Worm (Caenorhabditis elegans) whole organism, L4 larva: ENCODE data around the gene fbxl-3.
A peak's percentile ranks its signal among the peaks of the same experiment; 100 is the strongest.

Experiments used
- F10B5.3 ChIP-seq: sonication (generic microtip); optimal IDR thresholded peaks from 2 replicates; lab custom pipeline; 2016; ENCODE audit warnings: mild to moderate bottlenecking, missing genetic modification characterization, missing compliant biosample characterization
- F26F4.8 ChIP-seq: fragments of 200-800 bp; sonication (Bioruptor generic); conservative IDR thresholded peaks from 2 replicates; pipeline ENCODE4 v1.3.6; 2022; ENCODE audit warnings: missing genetic modification characterization, missing compliant biosample characterization
- F44E2.7 ChIP-seq: fragments of 200-800 bp; sonication (Bioruptor generic); IDR thresholded peaks from 2 replicates; pipeline ENCODE4 v2.1.2; 2022; ENCODE audit warnings: missing genetic modification characterization, missing compliant biosample characterization
- R02D3.7 ChIP-seq: fragments of 150-350 bp; sonication (generic microtip); optimal IDR thresholded peaks from 3 replicates; lab custom pipeline; 2014; ENCODE audit warnings: missing biosample characterization, missing genetic modification characterization
- T26A8.4 ChIP-seq: fragments of 200-800 bp; sonication (Bioruptor generic); IDR thresholded peaks from 2 replicates; pipeline ENCODE4 v1.3.6; 2022; ENCODE audit warnings: missing genetic modification characterization, missing compliant biosample characterization
- Y48G9A.11 ChIP-seq: fragments of 200-800 bp; sonication (Bioruptor generic); IDR thresholded peaks from 2 replicates; pipeline ENCODE4 v1.3.6; 2022; ENCODE audit warnings: missing genetic modification reagents, missing genetic modification characterization, missing compliant biosample characterization
- Y75B8A.6 ChIP-seq: fragments of 200-800 bp; sonication (Bioruptor generic); IDR thresholded peaks from 2 replicates; pipeline ENCODE4 v1.3.6; 2022; ENCODE audit warnings: missing genetic modification reagents, missing genetic modification characterization, missing compliant biosample characterization
- ZK337.2 ChIP-seq: fragments of 200-800 bp; sonication (Bioruptor generic); IDR thresholded peaks from 2 replicates; pipeline ENCODE4 v1.3.6; 2022; ENCODE audit warnings: missing genetic modification reagents, missing genetic modification characterization, missing compliant biosample characterization
- ZK546.5 ChIP-seq, 2 experiments: sonication (generic microtip); optimal IDR thresholded peaks; 2 replicates each; lab custom pipeline; 2017; ENCODE audit warnings: missing biosample characterization in 2 of 2, missing genetic modification characterization in 2 of 2
- aha-1 ChIP-seq: fragments of 150-350 bp; peaks from one replicate; lab custom pipeline; 2014; ENCODE audit warnings: missing biosample characterization, missing genetic modification characterization
- attf-4 ChIP-seq: sonication (generic microtip); optimal IDR thresholded peaks from 3 replicates; lab custom pipeline; 2017; ENCODE audit warnings: missing biosample characterization, missing genetic modification characterization
- dmd-6 ChIP-seq: fragments of 200-800 bp; sonication (Bioruptor generic); IDR thresholded peaks from 2 replicates; pipeline ENCODE4 v1.3.6; 2022; ENCODE audit warnings: missing genetic modification reagents, missing genetic modification characterization, missing compliant biosample characterization
- dmd-8 ChIP-seq: fragments of 200-800 bp; sonication (Bioruptor generic); IDR thresholded peaks from 2 replicates; pipeline ENCODE4 v1.3.6; 2022; ENCODE audit warnings: missing genetic modification characterization, missing compliant biosample characterization
- egl-27 ChIP-seq: sonication (generic microtip); optimal IDR thresholded peaks from 3 replicates; lab custom pipeline; 2017; ENCODE audit warnings: missing biosample characterization, missing genetic modification reagents, missing genetic modification characterization
- gei-8 ChIP-seq: fragments of 200-800 bp; sonication (Bioruptor generic); optimal IDR thresholded peaks from 2 replicates; lab custom pipeline; 2018; ENCODE audit warnings: mild to moderate bottlenecking, missing genetic modification characterization, missing compliant biosample characterization
- hlh-30 ChIP-seq: sonication (generic microtip); optimal IDR thresholded peaks from 2 replicates; lab custom pipeline; 2017; ENCODE audit warnings: antibody characterized with exemption, mild to moderate bottlenecking, missing genetic modification characterization, missing compliant biosample characterization; ENCODE audit not compliant: insufficient read depth
- lin-13 ChIP-seq: fragments of 150-350 bp; optimal IDR thresholded peaks from 2 replicates; lab custom pipeline; 2014; ENCODE audit warnings: missing biosample characterization, missing genetic modification reagents, missing genetic modification characterization
- lin-38 ChIP-seq: fragments of 200-800 bp; sonication (Bioruptor generic); IDR thresholded peaks from 2 replicates; pipeline ENCODE4 v1.3.6; 2022; ENCODE audit warnings: missing genetic modification reagents, missing genetic modification characterization, missing compliant biosample characterization
- mdl-1 ChIP-seq, 2 experiments: fragments of 150-350 bp in 1 of 2; sonication (generic microtip) in 1 of 2; optimal IDR thresholded peaks; 2 replicates each; lab custom pipeline; 2014 to 2017; ENCODE audit warnings: missing biosample characterization in 2 of 2, missing genetic modification characterization in 2 of 2
- mdt-29 ChIP-seq: fragments of 200-800 bp; sonication (Bioruptor generic); IDR thresholded peaks from 2 replicates; pipeline ENCODE4 v1.3.6; 2022; ENCODE audit warnings: missing genetic modification reagents, missing genetic modification characterization, missing compliant biosample characterization
- mep-1 ChIP-seq: fragments of 150-350 bp; sonication (generic microtip); optimal IDR thresholded peaks from 3 replicates; lab custom pipeline; 2014; ENCODE audit warnings: missing biosample characterization, missing genetic modification characterization
- mes-2 ChIP-seq: sonication (generic microtip); optimal IDR thresholded peaks from 2 replicates; lab custom pipeline; 2016; ENCODE audit warnings: missing genotype, mild to moderate bottlenecking, missing genetic modification characterization, missing compliant biosample characterization; ENCODE audit not compliant: poor library complexity, severe bottlenecking
- mxl-2 ChIP-seq: fragments of 200-800 bp; sonication (Bioruptor generic); conservative IDR thresholded peaks from 2 replicates; pipeline ENCODE4 v1.3.6; 2022; ENCODE audit warnings: missing genetic modification reagents, missing genetic modification characterization, missing compliant biosample characterization
- nhr-102 ChIP-seq: sonication (generic microtip); optimal IDR thresholded peaks from 2 replicates; lab custom pipeline; 2016; ENCODE audit warnings: mild to moderate bottlenecking, missing genetic modification characterization, moderate library complexity, missing compliant biosample characterization
- nhr-111 ChIP-seq: fragments of 200-800 bp; sonication (Bioruptor generic); optimal IDR thresholded peaks from 2 replicates; lab custom pipeline; 2018; ENCODE audit warnings: mild to moderate bottlenecking, missing genetic modification characterization, missing compliant biosample characterization
- nhr-28 ChIP-seq: fragments of 150-350 bp; optimal IDR thresholded peaks from 2 replicates; lab custom pipeline; 2014; ENCODE audit warnings: missing biosample characterization, missing genetic modification characterization
- pqm-1 ChIP-seq: sonication (generic microtip); optimal IDR thresholded peaks from 2 replicates; lab custom pipeline; 2017; ENCODE audit warnings: missing biosample characterization, missing genetic modification characterization
- sdz-12 ChIP-seq: fragments of 200-800 bp; sonication (Bioruptor generic); optimal IDR thresholded peaks from 2 replicates; lab custom pipeline; 2018; ENCODE audit warnings: mild to moderate bottlenecking, missing genetic modification characterization, missing compliant biosample characterization
- set-16 ChIP-seq: fragments of 200-800 bp; sonication (Bioruptor generic); IDR thresholded peaks from 2 replicates; pipeline ENCODE4 v1.3.6; 2022; ENCODE audit warnings: missing genetic modification reagents, missing genetic modification characterization, missing compliant biosample characterization
- skn-1 ChIP-seq: fragments of 150-350 bp; optimal IDR thresholded peaks from 2 replicates; lab custom pipeline; 2014; ENCODE audit warnings: missing biosample characterization, missing genetic modification characterization
- spr-1 ChIP-seq: sonication (generic microtip); optimal IDR thresholded peaks from 2 replicates; lab custom pipeline; 2016; ENCODE audit warnings: mild to moderate bottlenecking, missing genetic modification characterization, missing compliant biosample characterization
- unc-62 ChIP-seq, 3 experiments: fragments of 150-350 bp in 1 of 3; sonication (generic microtip); optimal IDR thresholded peaks in 2 of 3; peaks in 1 of 3; 1 replicate in 1 of 3; 2 replicates in 2 of 3; lab custom pipeline; 2014 to 2017; ENCODE audit warnings: missing biosample characterization in 3 of 3, missing genetic modification characterization in 3 of 3, missing genetic modification reagents in 3 of 3, missing genotype in 1 of 3
- zfp-3 ChIP-seq: fragments of 200-800 bp; sonication (Bioruptor generic); conservative IDR thresholded peaks from 2 replicates; pipeline ENCODE4 v1.3.6; 2022; ENCODE audit warnings: missing genetic modification reagents, missing genetic modification characterization, missing compliant biosample characterization

fbxl-3 gene

DNA sequence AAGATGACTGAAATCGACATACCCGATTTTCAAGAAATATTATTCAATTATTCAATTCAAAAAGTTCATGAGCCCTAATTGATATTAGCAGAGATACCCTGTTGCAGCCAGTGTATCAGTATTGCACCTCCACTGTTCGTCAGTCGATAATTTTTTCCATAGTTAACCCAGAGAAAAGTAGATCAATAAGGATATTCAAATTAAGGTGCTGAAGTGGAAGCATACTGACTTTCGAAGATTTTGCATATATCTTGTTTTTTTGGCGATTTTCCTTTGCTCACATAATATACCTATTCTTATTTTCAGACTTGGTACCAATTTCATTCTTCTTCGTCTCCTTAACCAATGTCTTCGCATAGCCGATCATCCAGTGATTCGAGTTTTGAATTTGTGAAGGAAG lies 20.2 kb upstream of the fbxl-3 start, which contains the start of gene EEED8.15:
EEED8.15 (plus strand) TSS at position 301 of the 400 bp plus-strand sequence.
- TF ChIP-seq spr-1 (tag; lab: Kevin White, UChicago) (no peak), unc-62 (GFP tag; optimal IDR thresholded peaks at IDR 0.05 in 1 of 2; lab: Kevin White, UChicago) (peak in 1 of 2 experiments; percentile 57), unc-62 (tag; optimal IDR thresholded peaks at IDR 0.05; lab: Kevin White, UChicago) (no peak), hlh-30 (tag; lab: Kevin White, UChicago) (no peak), gei-8 (GFP tag; lab: Kevin White, UChicago) (no peak)

DNA sequence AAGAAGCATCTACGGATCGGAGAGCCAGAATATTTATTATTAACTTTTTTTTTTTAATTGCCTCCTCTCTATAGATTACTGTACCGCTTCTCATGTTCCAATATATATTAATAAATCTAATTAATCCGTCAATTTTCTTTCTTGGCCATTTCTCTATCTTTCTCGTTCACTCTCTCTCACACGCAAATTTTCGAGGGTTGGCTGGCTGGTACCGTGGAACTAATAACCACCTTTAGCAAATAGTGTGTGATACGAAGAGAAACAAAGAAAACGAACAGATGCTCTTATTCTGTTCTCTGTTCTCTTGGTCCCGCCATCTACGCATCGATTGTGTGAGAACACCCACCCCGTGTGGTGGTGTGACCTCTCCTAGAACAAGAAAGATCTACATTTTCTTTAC lies 19.6 kb upstream of the fbxl-3 start:
- TF ChIP-seq zfp-3 (GFP tag; lab: Robert Waterston, UW), result no peak
- no peak for TF ChIP-seq lin-38 (GFP tag; lab: Robert Waterston, UW)
- no peak for TF ChIP-seq pqm-1 (tag; lab: Kevin White, UChicago)
- TF ChIP-seq R02D3.7 (tag; lab: Kevin White, UChicago), result no peak
- TF ChIP-seq egl-27, result no peak
- no peak for TF ChIP-seq mep-1
- TF ChIP-seq mxl-2, result no peak
- no peak for TF ChIP-seq mes-2 (tag; lab: Kevin White, UChicago)
- no peak for TF ChIP-seq mdt-29
- no peak for TF ChIP-seq ZK546.5 (tag; optimal IDR thresholded peaks at IDR 0.05; lab: Kevin White, UChicago)
- no peak for TF ChIP-seq F26F4.8 (GFP tag; lab: Robert Waterston, UW)
- TF ChIP-seq gei-8 (GFP tag; lab: Kevin White, UChicago), result no peak
- TF ChIP-seq lin-13, result no peak
- no peak for TF ChIP-seq set-16 (GFP tag; lab: Robert Waterston, UW)
- TF ChIP-seq Y48G9A.11 (GFP tag; lab: Robert Waterston, UW), result no peak
- no peak for TF ChIP-seq nhr-102 (tag; lab: Kevin White, UChicago)
- no peak for TF ChIP-seq T26A8.4
- no peak for TF ChIP-seq skn-1 (tag; lab: Kevin White, UChicago)

DNA sequence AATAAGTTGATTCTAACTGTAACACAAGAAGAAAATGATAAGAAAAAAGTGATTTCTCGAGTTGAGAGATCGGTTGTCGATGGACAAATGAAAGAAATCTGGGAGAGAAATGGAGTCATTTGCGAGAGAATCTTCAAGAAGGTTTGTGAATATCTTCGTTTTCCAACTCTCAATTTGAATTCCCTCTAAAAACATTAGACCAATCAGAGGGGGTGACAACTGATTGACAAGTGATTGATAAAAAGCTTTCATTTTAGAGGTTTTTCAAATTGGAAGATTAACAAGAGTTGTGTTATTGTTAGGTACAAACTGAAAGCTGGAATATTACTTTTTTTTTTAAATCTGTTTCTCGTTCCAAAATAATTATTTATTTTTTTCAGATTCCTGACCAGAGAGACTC lies 19.2 kb upstream of the fbxl-3 start:
- TF ChIP-seq dmd-6 (no peak), aha-1 (tag; lab: Kevin White, UChicago) (no peak), nhr-28 (no peak), attf-4 (tag; lab: Kevin White, UChicago) (no peak), pqm-1 (tag; lab: Kevin White, UChicago) (no peak), F44E2.7 (GFP tag; lab: Robert Waterston, UW) (no peak), mes-2 (tag; lab: Kevin White, UChicago) (no peak), ZK337.2 (GFP tag; lab: Robert Waterston, UW) (no peak), sdz-12 (GFP tag; lab: Kevin White, UChicago) (no peak), F10B5.3 (no peak), dmd-8 (GFP tag; lab: Robert Waterston, UW) (no peak), zfp-3 (GFP tag; lab: Robert Waterston, UW) (no peak), Y75B8A.6 (GFP tag; lab: Robert Waterston, UW) (no peak), mdl-1 (tag; optimal IDR thresholded peaks at IDR 0.05; lab: Kevin White, UChicago) (no peak)

DNA sequence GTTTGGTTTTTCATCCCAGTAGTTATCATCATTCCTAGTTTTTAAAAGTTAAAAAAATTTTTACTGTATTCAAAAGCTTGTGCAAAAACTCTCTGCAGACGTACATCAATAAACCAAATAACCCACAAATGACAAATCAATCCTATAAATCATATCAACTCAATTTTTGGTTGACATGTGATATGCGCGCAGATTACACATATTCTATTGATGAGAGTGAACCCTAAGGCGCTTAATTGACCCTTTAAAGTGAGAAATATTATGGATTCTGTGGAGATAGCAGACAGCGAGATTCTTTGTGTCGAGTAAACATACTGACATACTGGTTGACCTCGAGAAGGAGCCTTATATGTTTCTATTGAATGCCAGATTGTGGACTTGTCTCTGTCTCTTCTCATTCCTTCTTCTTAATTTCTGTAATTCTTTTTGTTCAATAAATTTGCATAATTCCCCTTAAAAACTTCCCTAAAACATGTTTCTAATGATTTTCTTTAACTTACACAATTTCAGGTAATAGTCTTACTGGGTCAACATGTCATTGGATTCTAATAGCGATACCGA lies 17.6 kb upstream of the fbxl-3 start, which contains the start of gene EEED8.2:
EEED8.2 (plus strand) TSS at position 511 of the 561 bp plus-strand sequence.
- TF ChIP-seq nhr-111 (GFP tag; lab: Kevin White, UChicago), result no peak
- TF ChIP-seq unc-62 (GFP tag; optimal IDR thresholded peaks at IDR 0.05 in 1 of 2; lab: Kevin White, UChicago), result peak in 1 of 2 experiments; percentile 90
- no peak for TF ChIP-seq unc-62 (tag; optimal IDR thresholded peaks at IDR 0.05; lab: Kevin White, UChicago)
